Fruit fly (Drosophila melanogaster): ENCODE data around the gene Veneno.

The Veneno gene

dm6 chr3R:8329628-8330027, 32.7 kb downstream of the Veneno start:
- TF ChIP-seq CG9705 (GFP tag; optimal IDR thresholded peaks at IDR 0.05) (no peak), HLH106 (tag; optimal IDR thresholded peaks at IDR 0.05) (no peak), Hnf4 (GFP tag; optimal IDR thresholded peaks at IDR 0.05) (no peak), Abd-B (GFP tag; optimal IDR thresholded peaks at IDR 0.05) (no peak), jim (GFP tag; optimal IDR thresholded peaks at IDR 0.05) (no peak), h (GFP tag; optimal IDR thresholded peaks at IDR 0.05) (no peak), Sp1 (GFP tag; optimal IDR thresholded peaks at IDR 0.05) (no peak), lola (GFP tag; optimal IDR thresholded peaks at IDR 0.05) (no peak), psq (GFP tag; optimal IDR thresholded peaks at IDR 0.05) (no peak), usp (GFP tag; optimal IDR thresholded peaks at IDR 0.05) (no peak), tai (GFP tag; optimal IDR thresholded peaks at IDR 0.05) (no peak), brk (GFP tag; optimal IDR thresholded peaks at IDR 0.05) (no peak), Hr83 (GFP tag; optimal IDR thresholded peaks at IDR 0.05; ENCODE audit: poor library complexity, severe bottlenecking) (no peak), fru (GFP tag; optimal IDR thresholded peaks at IDR 0.05) (no peak), Jra (GFP tag; optimal IDR thresholded peaks at IDR 0.05) (no peak), Hr78 (GFP tag; optimal IDR thresholded peaks at IDR 0.05) (no peak), dl (GFP tag; optimal IDR thresholded peaks at IDR 0.05; ENCODE audit: insufficient read depth in 1 of 2, partially characterized antibody in 2 of 2) (no peak)

dm6 chr3R:8327967-8328789, 34.2 kb downstream of the Veneno start:
- TF ChIP-seq Myc (optimal IDR thresholded peaks at IDR 0.05) (no peak), sage (GFP tag; optimal IDR thresholded peaks at IDR 0.05) (no peak), lola (GFP tag; optimal IDR thresholded peaks at IDR 0.05) (no peak), N (GFP tag; optimal IDR thresholded peaks at IDR 0.05) (no peak), Dfd (GFP tag; optimal IDR thresholded peaks at IDR 0.05) (no peak), Hr83 (GFP tag; optimal IDR thresholded peaks at IDR 0.05; ENCODE audit: poor library complexity, severe bottlenecking) (no peak), woc (GFP tag; optimal IDR thresholded peaks at IDR 0.05) (no peak)

dm6 chr3R:8326884-8327283, 35.5 kb downstream of the Veneno start:
- TF ChIP-seq foxo (GFP tag; optimal IDR thresholded peaks at IDR 0.05) (no peak), ey (GFP tag; optimal IDR thresholded peaks at IDR 0.05) (no peak), OdsH (GFP tag; optimal IDR thresholded peaks at IDR 0.05) (no peak), pan (optimal IDR thresholded peaks at IDR 0.05) (no peak)

dm6 chr3R:8324016-8324415, 38.3 kb downstream of the Veneno start, which contains the start of gene CG7443:
Gene CG7443 (plus strand): TSS chr3R:8324316.
- TF ChIP-seq psq (GFP tag; optimal IDR thresholded peaks at IDR 0.05) (no peak), Hnf4 (GFP tag; optimal IDR thresholded peaks at IDR 0.05) (no peak), lola (GFP tag; optimal IDR thresholded peaks at IDR 0.05) (no peak), br (GFP tag; optimal IDR thresholded peaks at IDR 0.05) (no peak), foxo (GFP tag; optimal IDR thresholded peaks at IDR 0.05) (no peak), N (GFP tag; optimal IDR thresholded peaks at IDR 0.05) (no peak), sage (GFP tag; optimal IDR thresholded peaks at IDR 0.05) (no peak), Vsx2 (GFP tag; optimal IDR thresholded peaks at IDR 0.05; ENCODE audit: partially characterized antibody) (no peak), h (GFP tag; optimal IDR thresholded peaks at IDR 0.05) (no peak), dmrt93B (GFP tag; optimal IDR thresholded peaks at IDR 0.05) (no peak), CG32264 (GFP tag; optimal IDR thresholded peaks at IDR 0.05) (no peak), Rel (GFP tag; optimal IDR thresholded peaks at IDR 0.05) (no peak), Rel (tag; optimal IDR thresholded peaks at IDR 0.05) (no peak), Sp1 (GFP tag; optimal IDR thresholded peaks at IDR 0.05) (no peak), jim (GFP tag; optimal IDR thresholded peaks at IDR 0.05) (no peak), Dfd (GFP tag; optimal IDR thresholded peaks at IDR 0.05) (no peak)

- TF ChIP-seq dmrt93B (GFP tag; optimal IDR thresholded peaks at IDR 0.05) (no peak), CG32264 (GFP tag; optimal IDR thresholded peaks at IDR 0.05) (no peak), h (GFP tag; optimal IDR thresholded peaks at IDR 0.05) (no peak), ey (GFP tag; optimal IDR thresholded peaks at IDR 0.05) (no peak), CG9705 (GFP tag; optimal IDR thresholded peaks at IDR 0.05) (no peak), dl (GFP tag; optimal IDR thresholded peaks at IDR 0.05; ENCODE audit: insufficient read depth in 1 of 2, partially characterized antibody in 2 of 2) (no peak), usp (GFP tag; optimal IDR thresholded peaks at IDR 0.05) (no peak), N (GFP tag; optimal IDR thresholded peaks at IDR 0.05) (no peak), CrebA (GFP tag; optimal IDR thresholded peaks at IDR 0.05; ENCODE audit: borderline replicate concordance) (no peak), fru (GFP tag; optimal IDR thresholded peaks at IDR 0.05) (no peak), Abd-B (GFP tag; optimal IDR thresholded peaks at IDR 0.05) (no peak), rgr (GFP tag; optimal IDR thresholded peaks at IDR 0.05) (no peak), psq (GFP tag; optimal IDR thresholded peaks at IDR 0.05) (no peak), sv (GFP tag; optimal IDR thresholded peaks at IDR 0.05) (no peak)
Measured at dm6 chr3R:8321447-8321846, 40.9 kb downstream of the Veneno start, which contains the start of gene Or85a. Gene Or85a (plus strand): TSS chr3R:8321747.
